Fruit fly (Drosophila melanogaster): Measurements from ENCODE around the gene CG7772.

Gene CG7772

dm6 chrX:17875014-17875589 is 32.0 kb downstream of the CG7772 start (continued):
- 0 out of 2 replicates have a peak, but pooled peaks have one; percentile 16 for TF ChIP-seq CG4360 (GFP tag; IDR thresholded peaks at IDR 0.05)
- no peak for TF ChIP-seq Hr51 (GFP tag; optimal IDR thresholded peaks at IDR 0.05)
- no peak for TF ChIP-seq Lhr (GFP tag; optimal IDR thresholded peaks at IDR 0.05)
- TF ChIP-seq nom (GFP tag; optimal IDR thresholded peaks at IDR 0.05): peak; percentile 42
- TF ChIP-seq zf30C (GFP tag; optimal IDR thresholded peaks at IDR 0.05): no peak
- no peak for TF ChIP-seq Camta (GFP tag; optimal IDR thresholded peaks at IDR 0.05)
- TF ChIP-seq Bgb (GFP tag; IDR thresholded peaks at IDR 0.05; ENCODE audit: partially characterized antibody): no peak
- no peak for TF ChIP-seq CG18262 (tag; optimal IDR thresholded peaks at IDR 0.05)
- TF ChIP-seq CG6813 (GFP tag; optimal IDR thresholded peaks at IDR 0.05): no peak
- no peak for TF ChIP-seq ci (GFP tag; IDR thresholded peaks at IDR 0.05)
- no peak for TF ChIP-seq eyg (GFP tag; optimal IDR thresholded peaks at IDR 0.05)
- TF ChIP-seq CG10274 (GFP tag; optimal IDR thresholded peaks at IDR 0.05): no peak
- TF ChIP-seq zen (tag; optimal IDR thresholded peaks at IDR 0.05): no peak

- TF ChIP-seq CG8359 (GFP tag; optimal IDR thresholded peaks at IDR 0.05; ENCODE audit: borderline replicate concordance) (no peak), sens (GFP tag) (peak; percentile 35)
Observed at dm6 chrX:17873329-17873728, 33.7 kb downstream of the CG7772 start.

DNA sequence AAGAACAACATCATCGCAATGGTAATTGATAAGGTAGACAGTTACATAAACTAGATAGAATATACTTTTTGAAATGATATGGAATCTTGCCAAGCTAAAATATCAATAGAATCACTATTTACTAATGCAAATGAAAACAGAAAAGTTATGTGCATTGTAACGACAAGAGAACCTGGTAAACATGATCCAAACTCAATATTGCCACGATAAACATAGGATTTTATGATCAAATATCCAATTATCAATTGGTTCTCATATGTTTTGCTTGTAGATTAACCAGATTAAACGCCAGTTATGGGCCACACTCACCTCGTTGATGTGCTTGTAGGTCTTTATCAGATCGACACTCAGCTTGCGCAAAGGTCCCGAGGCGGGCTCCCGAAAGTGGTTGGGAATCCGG is 34.8 kb downstream of the CG7772 start:
- TF ChIP-seq Aef1 (GFP tag; IDR thresholded peaks at IDR 0.05) (no peak), CG1603 (tag; optimal IDR thresholded peaks at IDR 0.05) (peak; percentile 8), Ets65A (GFP tag) (peak; percentile 56), CG14710 (tag; optimal IDR thresholded peaks at IDR 0.05) (peak; percentile 11), dmrt11E (tag; optimal IDR thresholded peaks at IDR 0.05) (peak; percentile 38), gce (GFP tag; IDR thresholded peaks at IDR 0.05) (no peak), sens (GFP tag) (peak; percentile 80), Xrp1 (GFP tag; IDR thresholded peaks at IDR 0.05) (0 out of 2 replicates have a peak, but pooled peaks have one; percentile 12), CG33557 (GFP tag; optimal IDR thresholded peaks at IDR 0.05) (peak; percentile 36), grn (GFP tag; optimal IDR thresholded peaks at IDR 0.05) (peak; percentile 40), CG9727 (GFP tag; optimal IDR thresholded peaks at IDR 0.05) (peak; percentile 35), CG17829 (tag; optimal IDR thresholded peaks at IDR 0.05) (no peak), CG15696 (tag; optimal IDR thresholded peaks at IDR 0.05) (peak; percentile 77)

DNA sequence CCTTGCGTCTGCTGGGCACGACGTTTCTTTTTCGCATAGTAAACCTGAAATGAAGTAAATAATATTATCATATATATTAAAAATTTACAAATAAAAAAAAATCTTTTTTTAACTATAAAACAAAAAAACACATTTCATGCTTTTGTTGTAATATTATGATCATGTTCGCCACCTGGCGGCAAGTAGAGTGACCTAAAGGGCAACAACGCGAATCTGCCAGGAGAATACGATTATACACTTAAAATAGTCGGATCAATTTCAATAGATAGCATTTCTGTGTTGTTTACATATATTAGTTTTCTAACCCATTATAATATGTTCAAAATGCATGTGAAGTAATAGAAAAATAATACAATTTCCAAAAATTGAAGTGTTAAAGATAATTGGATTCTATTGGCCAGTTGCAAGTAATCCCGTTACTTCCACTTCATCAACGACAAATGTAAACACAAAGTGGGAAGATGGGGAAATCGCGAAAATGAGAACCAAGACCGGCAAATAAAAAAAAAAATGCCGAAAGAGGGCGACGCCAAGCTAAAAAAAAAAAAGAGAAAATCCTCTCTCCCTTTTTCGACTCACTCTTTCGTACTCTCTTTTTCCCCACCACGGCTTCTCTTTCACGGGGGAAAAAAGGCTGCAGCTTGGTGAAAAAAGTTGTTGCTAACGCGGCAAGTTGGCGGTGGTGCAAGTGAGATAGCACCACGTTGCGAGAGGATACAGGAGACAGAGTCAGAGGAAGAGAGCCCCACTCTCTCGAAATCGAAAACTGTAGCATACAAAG is 36.3 kb downstream of the CG7772 start:
- TF ChIP-seq Drgx (GFP tag; IDR thresholded peaks at IDR 0.05) (peak; percentile 57), CG14860 (GFP tag; IDR thresholded peaks at IDR 0.05; ENCODE audit: partially characterized antibody) (no peak), CG6791 (GFP tag; IDR thresholded peaks at IDR 0.05; ENCODE audit: partially characterized antibody) (no peak), CG13424 (tag; optimal IDR thresholded peaks at IDR 0.05) (no peak), CG14965 (GFP tag; optimal IDR thresholded peaks at IDR 0.05; ENCODE audit: borderline replicate concordance) (peak; percentile 54), sima (GFP tag; optimal IDR thresholded peaks at IDR 0.05) (no peak), nom (GFP tag; optimal IDR thresholded peaks at IDR 0.05) (peak; percentile 42), CG5245 (GFP tag; optimal IDR thresholded peaks at IDR 0.05) (no peak), CG17568 (GFP tag; optimal IDR thresholded peaks at IDR 0.05) (no peak), CG10147 (GFP tag; optimal IDR thresholded peaks at IDR 0.05) (no peak), sqz (GFP tag; optimal IDR thresholded peaks at IDR 0.05) (peak; percentile 59), CG1832 (GFP tag; optimal IDR thresholded peaks at IDR 0.05) (peak; percentile 33), chinmo (GFP tag; IDR thresholded peaks at IDR 0.05; ENCODE audit: partially characterized antibody) (no peak), CG10462 (GFP tag; optimal IDR thresholded peaks at IDR 0.05) (no peak), CG10979 (tag; optimal IDR thresholded peaks at IDR 0.05) (peak; percentile 76), cas (GFP tag; IDR thresholded peaks at IDR 0.05) (no peak), hb (GFP tag; IDR thresholded peaks at IDR 0.05; ENCODE audit: partially characterized antibody) (no peak), CG14441 (GFP tag; IDR thresholded peaks at IDR 0.05) (no peak)

Measured in whole organism, embryonic.